Fruit fly (Drosophila melanogaster) whole organism, embryonic: ENCODE results near the gene CG15773.

Source experiments
- Adf1 ChIP-seq: fragments of 200-800 bp; sonication (Bioruptor generic); IDR thresholded peaks from 2 replicates; pipeline ENCODE4 v1.3.6; 2022; ENCODE audit warnings: missing biosample characterization, missing genetic modification characterization
- Bgb ChIP-seq: fragments of 200-800 bp; sonication (Bioruptor generic); IDR thresholded peaks from 2 replicates; pipeline ENCODE4 v1.3.6; 2022; ENCODE audit warnings: missing biosample characterization, missing genetic modification characterization; ENCODE audit not compliant: partially characterized antibody
- CG10462 ChIP-seq: fragments of 200-800 bp; sonication (Bioruptor generic); optimal IDR thresholded peaks from 2 replicates; lab custom pipeline; 2016; ENCODE audit warnings: missing biosample characterization, missing genetic modification characterization
- CG10543 ChIP-seq: fragments of 200-800 bp; sonication (Bioruptor generic); optimal IDR thresholded peaks from 3 replicates; lab custom pipeline; 2017; ENCODE audit warnings: missing biosample characterization, mild to moderate bottlenecking, missing genetic modification characterization, moderate library complexity
- CG14050 ChIP-seq: fragments of 200-800 bp; sonication (Bioruptor generic); IDR thresholded peaks from 3 replicates; pipeline ENCODE4 v1.3.6; 2022; ENCODE audit warnings: missing biosample characterization, missing genetic modification characterization
- CG14667 ChIP-seq: fragments of 200-800 bp; sonication (Bioruptor generic); IDR thresholded peaks from 2 replicates; pipeline ENCODE4 v1.3.6; 2022; ENCODE audit warnings: missing biosample characterization, missing genetic modification characterization
- CG14710 ChIP-seq: fragments of 200-800 bp; sonication (Bioruptor generic); optimal IDR thresholded peaks from 3 replicates; lab custom pipeline; 2019; ENCODE audit warnings: missing biosample characterization, mild to moderate bottlenecking, missing genetic modification characterization, moderate library complexity
- CG1602 ChIP-seq: fragments of 200-800 bp; sonication (Bioruptor generic); optimal IDR thresholded peaks from 3 replicates; lab custom pipeline; 2016; ENCODE audit warnings: missing biosample characterization, missing genetic modification characterization
- CG18599 ChIP-seq: fragments of 200-800 bp; sonication (Bioruptor generic); optimal IDR thresholded peaks from 3 replicates; lab custom pipeline; 2017; ENCODE audit warnings: missing biosample characterization, missing genetic modification characterization, mild to moderate bottlenecking, moderate library complexity, missing genetic modification reagents
- CG2712 ChIP-seq: fragments of 200-800 bp; optimal IDR thresholded peaks from 3 replicates; lab custom pipeline; 2019; ENCODE audit warnings: missing biosample characterization, mild to moderate bottlenecking, missing genetic modification characterization, moderate library complexity
- CG32767 ChIP-seq: fragments of 200-800 bp; sonication (Bioruptor generic); IDR thresholded peaks from 2 replicates; pipeline ENCODE4 v1.3.6; 2022; ENCODE audit warnings: missing biosample characterization, missing genetic modification characterization
- CG33557 ChIP-seq: fragments of 200-800 bp; sonication (Bioruptor generic); optimal IDR thresholded peaks from 2 replicates; lab custom pipeline; 2019; ENCODE audit warnings: missing biosample characterization, mild to moderate bottlenecking, missing genetic modification characterization, moderate library complexity
- CG3847 ChIP-seq: fragments of 200-800 bp; sonication (Bioruptor generic); IDR thresholded peaks from 2 replicates; pipeline ENCODE4 v1.3.6; 2022; ENCODE audit warnings: missing biosample characterization, missing genetic modification characterization
- CG6765 ChIP-seq: fragments of 200-800 bp; sonication (Bioruptor generic); optimal IDR thresholded peaks from 3 replicates; lab custom pipeline; 2017; ENCODE audit warnings: missing biosample characterization, mild to moderate bottlenecking, missing genetic modification characterization
- CG6854 ChIP-seq: fragments of 200-800 bp; sonication (Bioruptor generic); optimal IDR thresholded peaks from 3 replicates; lab custom pipeline; 2017; ENCODE audit warnings: missing biosample characterization, mild to moderate bottlenecking, missing genetic modification characterization
- CG7556 ChIP-seq: fragments of 200-800 bp; sonication (Bioruptor generic); optimal IDR thresholded peaks from 2 replicates; lab custom pipeline; 2017; ENCODE audit warnings: missing biosample characterization, mild to moderate bottlenecking, missing genetic modification characterization
- CG7839 ChIP-seq: fragments of 200-800 bp; sonication (Bioruptor generic); optimal IDR thresholded peaks from 3 replicates; lab custom pipeline; 2018; ENCODE audit warnings: missing biosample characterization, mild to moderate bottlenecking, missing genetic modification characterization, moderate library complexity
- CG8388 ChIP-seq: fragments of 200-800 bp; sonication (Bioruptor generic); optimal IDR thresholded peaks from 2 replicates; lab custom pipeline; 2019; ENCODE audit warnings: missing biosample characterization, mild to moderate bottlenecking, missing genetic modification characterization, moderate library complexity
- CG8924 ChIP-seq: fragments of 200-800 bp; optimal IDR thresholded peaks from 3 replicates; lab custom pipeline; 2019; ENCODE audit warnings: missing biosample characterization, mild to moderate bottlenecking, missing genetic modification characterization, moderate library complexity
- Chrac-16 ChIP-seq: fragments of 200-800 bp; sonication (Bioruptor generic); optimal IDR thresholded peaks from 3 replicates; lab custom pipeline; 2016; ENCODE audit warnings: missing biosample characterization, missing genetic modification characterization
- CoRest ChIP-seq: fragments of 200-800 bp; sonication (Bioruptor generic); optimal IDR thresholded peaks from 3 replicates; lab custom pipeline; 2018; ENCODE audit warnings: missing biosample characterization, mild to moderate bottlenecking, missing genetic modification characterization, moderate library complexity
- Doc2 ChIP-seq: fragments of 200-800 bp; sonication (Bioruptor generic); IDR thresholded peaks from 2 replicates; pipeline ENCODE4 v1.3.6; 2022; ENCODE audit warnings: missing biosample characterization, missing genetic modification characterization
- Fer3 ChIP-seq: fragments of 200-800 bp; sonication (Bioruptor generic); optimal IDR thresholded peaks from 2 replicates; lab custom pipeline; 2018; ENCODE audit warnings: missing biosample characterization, mild to moderate bottlenecking, missing genetic modification characterization, moderate library complexity
- Mrtf ChIP-seq: fragments of 200-800 bp; sonication (Bioruptor generic); IDR thresholded peaks from 3 replicates; pipeline ENCODE4 v1.3.6; 2022; ENCODE audit warnings: missing biosample characterization, missing genetic modification characterization
- Ptx1 ChIP-seq: fragments of 200-800 bp; sonication (Bioruptor generic); IDR thresholded peaks from 2 replicates; pipeline ENCODE4 v1.3.6; 2022; ENCODE audit warnings: missing biosample characterization, missing genetic modification characterization
- Sox100B ChIP-seq: fragments of 200-800 bp; sonication (Bioruptor generic); optimal IDR thresholded peaks from 3 replicates; lab custom pipeline; 2018; ENCODE audit warnings: missing biosample characterization, mild to moderate bottlenecking, missing genetic modification characterization
- Sox102F ChIP-seq: fragments of 200-800 bp; sonication (Bioruptor generic); optimal IDR thresholded peaks from 2 replicates; lab custom pipeline; 2018; ENCODE audit warnings: missing biosample characterization, mild to moderate bottlenecking, missing genetic modification characterization, moderate library complexity
- TFAM ChIP-seq: fragments of 200-800 bp; sonication (Bioruptor generic); optimal IDR thresholded peaks from 2 replicates; lab custom pipeline; 2017; ENCODE audit warnings: missing biosample characterization, missing genetic modification characterization, inconsistent platforms
- abd-A ChIP-seq: fragments of 200-800 bp; sonication (Bioruptor generic); optimal IDR thresholded peaks from 3 replicates; lab custom pipeline; 2019; ENCODE audit warnings: missing biosample characterization, mild to moderate bottlenecking, missing genetic modification characterization, moderate library complexity
- ap ChIP-seq: fragments of 200-800 bp; sonication (Bioruptor generic); IDR thresholded peaks from 2 replicates; pipeline ENCODE4 v1.3.6; 2022; ENCODE audit warnings: missing biosample characterization, missing genetic modification characterization
- ci ChIP-seq: fragments of 200-800 bp; sonication (Bioruptor generic); IDR thresholded peaks from 3 replicates; pipeline ENCODE4 v1.3.6; 2022; ENCODE audit warnings: missing biosample characterization, missing genetic modification characterization
- dm ChIP-seq: fragments of 200-800 bp; sonication (Bioruptor generic); optimal IDR thresholded peaks from 3 replicates; lab custom pipeline; 2016; ENCODE audit warnings: missing biosample characterization, missing genetic modification characterization
- dmrt11E ChIP-seq: fragments of 200-800 bp; sonication (Bioruptor generic); optimal IDR thresholded peaks from 3 replicates; lab custom pipeline; 2018; ENCODE audit warnings: missing biosample characterization, mild to moderate bottlenecking, missing genetic modification characterization, moderate library complexity
- esg ChIP-seq: fragments of 200-800 bp; sonication (Bioruptor generic); conservative IDR thresholded peaks from 2 replicates; pipeline ENCODE4 v1.3.6; 2022; ENCODE audit warnings: missing biosample characterization, missing genetic modification characterization
- fd96Cb ChIP-seq: fragments of 200-800 bp; sonication (Bioruptor generic); optimal IDR thresholded peaks from 2 replicates; lab custom pipeline; 2018; ENCODE audit warnings: missing biosample characterization, mild to moderate bottlenecking, missing genetic modification characterization, moderate library complexity
- gem ChIP-seq: fragments of 200-800 bp; sonication (Bioruptor generic); optimal IDR thresholded peaks from 2 replicates; lab custom pipeline; 2019; ENCODE audit warnings: missing biosample characterization, mild to moderate bottlenecking, missing genetic modification characterization, moderate library complexity
- gsb-n ChIP-seq: fragments of 200-800 bp; sonication (Bioruptor generic); optimal IDR thresholded peaks from 3 replicates; lab custom pipeline; 2018; ENCODE audit warnings: missing biosample characterization, mild to moderate bottlenecking, missing genetic modification characterization
- inv ChIP-seq: fragments of 200-800 bp; sonication (Bioruptor generic); IDR thresholded peaks from 2 replicates; pipeline ENCODE4 v1.3.6; 2022; ENCODE audit warnings: missing biosample characterization, missing genetic modification characterization; ENCODE audit not compliant: partially characterized antibody
- lab ChIP-seq: fragments of 200-800 bp; sonication (Bioruptor generic); optimal IDR thresholded peaks from 3 replicates; lab custom pipeline; 2017; ENCODE audit warnings: missing biosample characterization, missing genetic modification characterization, mild to moderate bottlenecking, moderate library complexity, missing genetic modification reagents
- nerfin-1 ChIP-seq: fragments of 200-800 bp; sonication (Bioruptor generic); optimal IDR thresholded peaks from 3 replicates; lab custom pipeline; 2019; ENCODE audit warnings: missing biosample characterization, mild to moderate bottlenecking, missing genetic modification characterization, moderate library complexity
- p53 ChIP-seq: fragments of 200-800 bp; sonication (Bioruptor generic); optimal IDR thresholded peaks from 2 replicates; lab custom pipeline; 2016; ENCODE audit warnings: missing biosample characterization, missing genetic modification characterization
- pan ChIP-seq, 4 experiments: fragments of >200 bp in 3 of 4; fragments of 200-800 bp in 1 of 4; sonication (Bioruptor generic) in 1 of 4; optimal IDR thresholded peaks in 3 of 4; IDR thresholded peaks in 1 of 4; 2 replicates each; pipeline versions ENCODE4 v1.3.6 to Lab custom; 2017 to 2022; ENCODE audit warnings: missing biosample characterization in 2 of 4, missing genetic modification characterization in 2 of 4, mixed read lengths in 1 of 4
- ranshi ChIP-seq: fragments of 200-800 bp; sonication (Bioruptor generic); IDR thresholded peaks from 2 replicates; pipeline ENCODE4 v1.3.6; 2022; ENCODE audit warnings: missing biosample characterization, missing genetic modification characterization
- seq ChIP-seq: fragments of 200-800 bp; sonication (Bioruptor generic); IDR thresholded peaks from 2 replicates; pipeline ENCODE4 v1.3.6; 2022; ENCODE audit warnings: missing biosample characterization, missing genetic modification characterization
- slbo ChIP-seq: fragments of 200-800 bp; sonication (Bioruptor generic); IDR thresholded peaks from 2 replicates; pipeline ENCODE4 v1.3.6; 2022; ENCODE audit warnings: missing biosample characterization, missing genetic modification characterization
- sob ChIP-seq: fragments of 200-800 bp; sonication (Bioruptor generic); IDR thresholded peaks from 2 replicates; pipeline ENCODE4 v1.3.6; 2022; ENCODE audit warnings: missing biosample characterization, missing genetic modification characterization
- unpg ChIP-seq: fragments of 200-800 bp; sonication (Bioruptor generic); optimal IDR thresholded peaks from 3 replicates; lab custom pipeline; 2018; ENCODE audit warnings: missing biosample characterization, mild to moderate bottlenecking, missing genetic modification characterization, moderate library complexity
- wor ChIP-seq: fragments of 200-800 bp; sonication (Bioruptor generic); IDR thresholded peaks from 2 replicates; pipeline ENCODE4 v1.3.6; 2022; ENCODE audit warnings: missing biosample characterization, missing genetic modification characterization

The CG15773 gene

DNA sequence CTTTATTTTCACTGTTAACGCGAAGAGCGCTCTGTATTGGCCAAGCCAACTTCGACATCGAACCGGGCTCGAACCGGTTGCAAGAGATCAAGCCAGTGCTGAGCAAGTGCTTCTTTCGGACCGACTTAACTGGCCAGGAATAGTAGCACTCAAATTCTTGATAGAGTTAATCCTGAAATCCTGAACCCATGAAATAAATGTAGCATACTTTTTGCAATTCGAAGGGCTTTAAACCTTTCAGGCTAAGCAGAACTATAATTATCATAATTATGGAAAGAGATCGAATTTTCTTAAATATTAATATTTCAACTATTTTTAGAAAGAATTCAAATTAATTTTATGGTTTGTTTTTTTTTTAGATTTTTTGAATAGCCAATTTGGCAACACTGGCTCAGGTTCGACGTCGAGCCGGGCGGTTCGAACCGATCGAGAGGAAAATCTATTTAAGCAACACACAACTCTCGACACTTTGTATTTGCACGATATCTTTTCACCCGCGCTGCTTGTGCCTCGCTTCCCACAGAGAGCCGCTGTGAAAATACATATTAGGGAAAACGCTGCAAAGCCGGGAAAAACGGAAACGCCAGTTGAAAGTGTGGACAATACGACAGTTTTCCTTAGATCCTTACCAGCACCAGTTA lies 34.3 kb upstream of the CG15773 start, which contains the start of gene AdamTS-B (continued):
- TF ChIP-seq wor (GFP tag; lab: Robert Waterston, UW): peak; percentile 24; the same call in 1 of the 2 replicates
- peak; percentile 35; the same call in 1 of the 2 replicates for TF ChIP-seq CG3847 (GFP tag; lab: Robert Waterston, UW)
- no peak for TF ChIP-seq pan (optimal IDR thresholded peaks at IDR 0.05; lab: Kevin White, UChicago)
- TF ChIP-seq pan (GFP tag; optimal IDR thresholded peaks at IDR 0.05 in 1 of 2, IDR thresholded peaks at IDR 0.05 in 1 of 2): peak in 1 of 2 experiments; percentile 41
- peak; percentile 32 for TF ChIP-seq lab
- no peak for TF ChIP-seq ci (GFP tag; lab: Robert Waterston, UW)
- TF ChIP-seq Fer3 (tag; lab: Kevin White, UChicago): peak; percentile 18
- TF ChIP-seq dmrt11E (tag; lab: Kevin White, UChicago): peak; percentile 49
- TF ChIP-seq Sox100B (GFP tag; lab: Kevin White, UChicago): peak; percentile 58
- TF ChIP-seq TFAM (GFP tag; lab: Kevin White, UChicago): no peak
- peak; percentile 22 for TF ChIP-seq fd96Cb (tag; lab: Kevin White, UChicago)
- TF ChIP-seq Ptx1 (GFP tag; lab: Robert Waterston, UW): peak; percentile 56
- TF ChIP-seq Chrac-16: peak; percentile 24
- TF ChIP-seq CG7839: peak; percentile 53
- TF ChIP-seq CG6854 (GFP tag; lab: Kevin White, UChicago): no peak
- no peak for TF ChIP-seq CG8924 (tag; lab: Kevin White, UChicago)
- TF ChIP-seq gem (tag; lab: Kevin White, UChicago): peak; percentile 69
- peak; percentile 36; the same call in 1 of the 3 replicates for TF ChIP-seq Mrtf
- peak; percentile 49 for TF ChIP-seq CG7556 (GFP tag; lab: Kevin White, UChicago)
- peak; percentile 22 for TF ChIP-seq CG18599 (GFP tag; lab: Kevin White, UChicago)
- peak; percentile 47 for TF ChIP-seq unpg
- no peak for TF ChIP-seq ranshi (GFP tag; lab: Robert Waterston, UW)
- 0 out of 2 replicates have a peak, but pooled peaks have one; percentile 13 for TF ChIP-seq ap (GFP tag; lab: Robert Waterston, UW)
- TF ChIP-seq Bgb (GFP tag; lab: Robert Waterston, UW): 0 out of 2 replicates have a peak, but pooled peaks have one; percentile 35
- peak; percentile 9 for TF ChIP-seq CG1602 (GFP tag; lab: Kevin White, UChicago)
- peak; percentile 56 for TF ChIP-seq slbo (GFP tag; lab: Robert Waterston, UW)
- peak; percentile 39 for TF ChIP-seq CG33557
- no peak for TF ChIP-seq p53 (GFP tag; lab: Kevin White, UChicago)
- TF ChIP-seq esg: peak; percentile 42; the same call in 1 of the 2 replicates
- no peak for TF ChIP-seq Doc2 (GFP tag; lab: Robert Waterston, UW)
- peak; percentile 38 for TF ChIP-seq Sox102F (GFP tag; lab: Kevin White, UChicago)
- TF ChIP-seq seq (GFP tag; lab: Robert Waterston, UW): peak; percentile 34; the same call in 1 of the 2 replicates
- TF ChIP-seq nerfin-1 (tag; lab: Kevin White, UChicago): peak; percentile 24
- TF ChIP-seq inv (GFP tag; lab: Robert Waterston, UW): no peak
- peak; percentile 10 for TF ChIP-seq CG10462 (GFP tag; lab: Kevin White, UChicago)
- TF ChIP-seq dm (GFP tag; lab: Kevin White, UChicago): no peak
- TF ChIP-seq abd-A (tag; lab: Kevin White, UChicago): no peak
- TF ChIP-seq CG10543 (GFP tag; lab: Kevin White, UChicago): peak; percentile 33
- peak; percentile 42 for TF ChIP-seq CG2712 (tag; lab: Kevin White, UChicago)
- 0 out of 2 replicates have a peak, but pooled peaks have one; percentile 27 for TF ChIP-seq CG32767
- TF ChIP-seq CG14710: peak; percentile 30
- peak; percentile 35; the same call in 1 of the 2 replicates for TF ChIP-seq sob
- no peak for TF ChIP-seq CG6765 (GFP tag; lab: Kevin White, UChicago)
- TF ChIP-seq CG14667 (GFP tag; lab: Robert Waterston, UW): no peak
- peak; percentile 69 for TF ChIP-seq CoRest
- peak; percentile 20 for TF ChIP-seq CG8388 (GFP tag; lab: Kevin White, UChicago)
- no peak for TF ChIP-seq Adf1 (GFP tag; lab: Robert Waterston, UW)
- TF ChIP-seq CG14050 (GFP tag; lab: Robert Waterston, UW): 0 out of 3 replicates have a peak, but pooled peaks have one; percentile 15
- peak; percentile 32 for TF ChIP-seq gsb-n (tag; lab: Kevin White, UChicago)
